Worm (Caenorhabditis elegans): Measurements from ENCODE around the gene clec-178.

DNA sequence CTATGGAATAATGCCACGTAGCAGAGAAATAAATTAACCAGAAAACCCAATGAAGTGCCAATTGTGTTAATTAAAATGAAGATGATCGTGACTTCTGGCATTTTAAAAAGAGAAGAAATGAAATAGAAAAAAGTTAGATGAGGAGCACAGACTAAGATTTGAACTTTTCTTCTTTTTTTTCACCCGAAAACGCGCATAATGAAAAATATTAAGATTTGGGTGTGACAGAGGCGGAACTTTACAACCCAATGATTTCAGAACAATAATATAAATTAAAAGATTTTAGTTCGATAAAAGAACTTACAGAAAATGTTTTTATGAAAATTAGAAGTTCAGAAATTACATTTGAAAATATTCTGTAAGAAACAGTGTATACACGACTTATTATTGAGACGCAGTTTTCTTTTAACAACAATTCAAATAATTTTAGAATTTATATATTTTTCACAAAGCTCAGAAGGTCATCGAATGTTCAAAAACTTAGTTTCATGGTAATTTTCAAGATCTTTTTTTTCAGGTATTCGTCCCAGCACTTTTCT is 8.2 kb upstream of the clec-178 start, which contains the start of the genes srd-8 and B0547.2:
- no peak for TF ChIP-seq T26A8.4 (GFP tag; IDR thresholded peaks at IDR 0.05)
- TF ChIP-seq fkh-10 (GFP tag; optimal IDR thresholded peaks at IDR 0.05), result no peak
- no peak for TF ChIP-seq pha-4 (GFP tag; IDR thresholded peaks at IDR 0.05)
- no peak for TF ChIP-seq pha-4 (tag; optimal IDR thresholded peaks at IDR 0.05)
- no peak for TF ChIP-seq dve-1 (tag; optimal IDR thresholded peaks at IDR 0.05; ENCODE audit: insufficient read depth)
- no peak for TF ChIP-seq ztf-11 (tag; optimal IDR thresholded peaks at IDR 0.05)
